Worm (Caenorhabditis elegans) whole organism, L1 larva: ENCODE data around the gene srd-35.
A peak's percentile ranks its signal among the peaks of the same experiment; 100 is the strongest.

Experiments used
- F16B12.6 ChIP-seq: fragments of 150-350 bp; optimal IDR thresholded peaks from 2 replicates; lab custom pipeline; 2014; ENCODE audit warnings: missing biosample characterization, missing genetic modification characterization
- aha-1 ChIP-seq: fragments of 150-350 bp; optimal IDR thresholded peaks from 2 replicates; lab custom pipeline; 2014; ENCODE audit warnings: missing biosample characterization, missing genetic modification characterization
- alr-1 ChIP-seq: fragments of 200-800 bp; sonication (Bioruptor generic); optimal IDR thresholded peaks from 2 replicates; lab custom pipeline; 2018; ENCODE audit warnings: borderline replicate concordance, mild to moderate bottlenecking, missing genetic modification characterization, missing compliant biosample characterization
- aly-2 ChIP-seq: fragments of 150-350 bp; optimal IDR thresholded peaks from 2 replicates; lab custom pipeline; 2014; ENCODE audit warnings: missing biosample characterization, missing genetic modification characterization
- ceh-63 ChIP-seq: fragments of 200-800 bp; sonication (Bioruptor generic); optimal IDR thresholded peaks from 2 replicates; lab custom pipeline; 2018; ENCODE audit warnings: mild to moderate bottlenecking, missing genetic modification characterization, missing compliant biosample characterization
- ceh-82 ChIP-seq, 3 experiments: fragments of 150-350 bp in 1 of 3; sonication (generic microtip) in 2 of 3; optimal IDR thresholded peaks; 2 replicates each; lab custom pipeline; 2014 to 2017; ENCODE audit warnings: missing biosample characterization in 3 of 3, missing genetic modification characterization in 3 of 3
- ces-1 ChIP-seq: fragments of 150-350 bp; optimal IDR thresholded peaks from 2 replicates; lab custom pipeline; 2014; ENCODE audit warnings: missing biosample characterization, missing genetic modification reagents, missing genetic modification characterization
- dpl-1 ChIP-seq, 3 experiments: fragments of 150-350 bp in 2 of 3; sonication (generic microtip) in 1 of 3; optimal IDR thresholded peaks; 2 replicates each; lab custom pipeline; 2014 to 2017; ENCODE audit warnings: missing biosample characterization in 3 of 3, missing genetic modification characterization in 3 of 3, missing genetic modification reagents in 3 of 3
- efl-1 ChIP-seq, 4 experiments: fragments of 150-350 bp; optimal IDR thresholded peaks in 3 of 4; peaks in 1 of 4; 1 replicate in 1 of 4; 2 replicates in 3 of 4; lab custom pipeline; 2014; ENCODE audit warnings: missing biosample characterization in 2 of 4, missing genetic modification characterization in 2 of 4, missing genetic modification reagents in 2 of 4
- egl-13 ChIP-seq: sonication (generic microtip); optimal IDR thresholded peaks from 2 replicates; lab custom pipeline; 2016; ENCODE audit warnings: missing genotype, missing genetic modification reagents, missing genetic modification characterization, missing compliant biosample characterization
- egl-27 ChIP-seq, 2 experiments: fragments of 150-350 bp in 1 of 2; sonication (generic microtip); optimal IDR thresholded peaks; 3 replicates each; lab custom pipeline; 2017 to 2018; ENCODE audit warnings: missing biosample characterization in 2 of 2, missing genetic modification characterization in 2 of 2, missing genetic modification reagents in 2 of 2
- elt-2 ChIP-seq: sonication (generic microtip); optimal IDR thresholded peaks from 2 replicates; lab custom pipeline; 2016; ENCODE audit warnings: missing genetic modification characterization, mild to moderate bottlenecking, inconsistent platforms, missing compliant biosample characterization, missing genetic modification reagents
- fos-1 ChIP-seq: fragments of 150-350 bp; optimal IDR thresholded peaks from 2 replicates; lab custom pipeline; 2014; ENCODE audit warnings: missing biosample characterization, missing genetic modification characterization
- hpl-2 ChIP-seq: fragments of 150-350 bp; optimal IDR thresholded peaks from 2 replicates; lab custom pipeline; 2014; ENCODE audit warnings: missing biosample characterization, missing genetic modification reagents, missing genetic modification characterization
- jun-1 ChIP-seq: fragments of 150-350 bp; optimal IDR thresholded peaks from 2 replicates; lab custom pipeline; 2014; ENCODE audit warnings: missing biosample characterization, missing genetic modification reagents, missing genetic modification characterization
- lin-35 ChIP-seq, 2 experiments: fragments of 150-350 bp; optimal IDR thresholded peaks; 2 replicates each; lab custom pipeline; 2014; ENCODE audit warnings: missing biosample characterization in 2 of 2, missing genetic modification characterization in 2 of 2, missing genetic modification reagents in 2 of 2
- lin-39 ChIP-seq: fragments of 150-350 bp; optimal IDR thresholded peaks from 2 replicates; lab custom pipeline; 2014; ENCODE audit warnings: missing biosample characterization, missing genetic modification reagents, missing genetic modification characterization
- lir-3 ChIP-seq: sonication (generic microtip); optimal IDR thresholded peaks from 2 replicates; lab custom pipeline; 2016; ENCODE audit warnings: mild to moderate bottlenecking, missing genetic modification characterization, moderate library complexity, missing compliant biosample characterization; ENCODE audit not compliant: poor library complexity
- mdl-1 ChIP-seq, 2 experiments: fragments of 150-350 bp; optimal IDR thresholded peaks; 2 replicates each; lab custom pipeline; 2014 to 2017; ENCODE audit warnings: missing biosample characterization in 2 of 2, missing genetic modification characterization in 2 of 2, inconsistent platforms in 1 of 2
- nhr-11 ChIP-seq: fragments of 150-350 bp; optimal IDR thresholded peaks from 2 replicates; lab custom pipeline; 2014; ENCODE audit warnings: missing biosample characterization, missing genetic modification characterization
- nhr-12 ChIP-seq: sonication (generic microtip); optimal IDR thresholded peaks from 2 replicates; lab custom pipeline; 2017; ENCODE audit warnings: missing biosample characterization, missing genetic modification characterization
- nhr-20 ChIP-seq: sonication (generic microtip); optimal IDR thresholded peaks from 2 replicates; lab custom pipeline; 2016; ENCODE audit warnings: mild to moderate bottlenecking, missing genetic modification characterization, missing compliant biosample characterization
- nhr-237 ChIP-seq: fragments of 150-350 bp; optimal IDR thresholded peaks from 2 replicates; lab custom pipeline; 2014; ENCODE audit warnings: missing biosample characterization, missing genetic modification characterization
- nhr-47 ChIP-seq: sonication (generic microtip); optimal IDR thresholded peaks from 2 replicates; lab custom pipeline; 2016; ENCODE audit warnings: mild to moderate bottlenecking, missing genetic modification characterization, moderate library complexity, missing compliant biosample characterization
- nhr-85 ChIP-seq: sonication (generic microtip); peaks from one replicate; lab custom pipeline; 2016; ENCODE audit warnings: missing genetic modification characterization, inconsistent platforms, missing compliant biosample characterization
- nhr-90 ChIP-seq: sonication (generic microtip); optimal IDR thresholded peaks from 2 replicates; lab custom pipeline; 2016; ENCODE audit warnings: mild to moderate bottlenecking, missing genetic modification characterization, missing compliant biosample characterization; ENCODE audit not compliant: poor library complexity
- pag-3 ChIP-seq: sonication (generic microtip); optimal IDR thresholded peaks from 2 replicates; lab custom pipeline; 2017; ENCODE audit warnings: missing genetic modification characterization, mild to moderate bottlenecking, missing compliant biosample characterization, antibody characterized with exemption, borderline replicate concordance; ENCODE audit not compliant: insufficient read depth
- pax-3 ChIP-seq: fragments of 200-800 bp; sonication (Bioruptor generic); optimal IDR thresholded peaks from 2 replicates; lab custom pipeline; 2018; ENCODE audit warnings: mild to moderate bottlenecking, missing genetic modification characterization, moderate library complexity, missing compliant biosample characterization
- pqm-1 ChIP-seq: sonication (generic microtip); optimal IDR thresholded peaks from 3 replicates; lab custom pipeline; 2017; ENCODE audit warnings: missing biosample characterization, missing genetic modification characterization
- skn-1 ChIP-seq: fragments of 150-350 bp; optimal IDR thresholded peaks from 2 replicates; lab custom pipeline; 2014; ENCODE audit warnings: missing biosample characterization, missing genetic modification characterization
- sptf-1 ChIP-seq: fragments of 150-350 bp; optimal IDR thresholded peaks from 2 replicates; lab custom pipeline; 2014; ENCODE audit warnings: missing biosample characterization, missing genetic modification characterization
- tlp-1 ChIP-seq: fragments of 150-350 bp; optimal IDR thresholded peaks from 2 replicates; lab custom pipeline; 2014; ENCODE audit warnings: missing biosample characterization, missing genetic modification characterization
- unc-86 ChIP-seq: sonication (generic microtip); optimal IDR thresholded peaks from 2 replicates; lab custom pipeline; 2016; ENCODE audit warnings: missing genetic modification characterization, missing compliant biosample characterization
- unc-98 ChIP-seq: fragments of 200-800 bp; sonication (Bioruptor generic); IDR thresholded peaks from 2 replicates; pipeline ENCODE4 v1.3.6; 2022; ENCODE audit warnings: missing genetic modification characterization, missing compliant biosample characterization
- vab-15 ChIP-seq: sonication (generic microtip); optimal IDR thresholded peaks from 2 replicates; lab custom pipeline; 2017; ENCODE audit warnings: missing genotype, mild to moderate bottlenecking, missing genetic modification characterization, missing compliant biosample characterization
- ztf-4 ChIP-seq: fragments of 150-350 bp; optimal IDR thresholded peaks from 2 replicates; lab custom pipeline; 2014; ENCODE audit warnings: missing biosample characterization, missing genetic modification characterization

Gene srd-35

ce11 chrV:12941797-12942474 lies 22.2 kb upstream of the srd-35 start, which contains the start of gene T16G1.4:
TSS of gene T16G1.4 (minus strand) at chrV:12941847.
- TF ChIP-seq nhr-20 (tag; lab: Kevin White, UChicago) (peak; percentile 8), elt-2 (tag; lab: Kevin White, UChicago) (peak; percentile 88), efl-1 (optimal IDR thresholded peaks at IDR 0.05; lab: Kevin White, UChicago) (no peak), efl-1 (GFP tag; optimal IDR thresholded peaks at IDR 0.05 in 1 of 2; lab: Kevin White, UChicago) (peak in 1 of 2 experiments; percentile 46), nhr-11 (tag; lab: Kevin White, UChicago) (no peak), ceh-63 (GFP tag; lab: Kevin White, UChicago) (no peak), alr-1 (no peak), nhr-85 (tag; lab: Kevin White, UChicago) (no peak), nhr-90 (tag; lab: Kevin White, UChicago) (no peak), jun-1 (tag; lab: Kevin White, UChicago) (no peak), ztf-4 (no peak), lin-35 (GFP tag; optimal IDR thresholded peaks at IDR 0.05; lab: Kevin White, UChicago) (peak in 1 of 2 experiments; percentile 22), aly-2 (tag; lab: Kevin White, UChicago) (no peak)

- no peak for TF ChIP-seq fos-1 (tag; lab: Kevin White, UChicago)
- no peak for TF ChIP-seq egl-27 (tag; optimal IDR thresholded peaks at IDR 0.05; lab: Kevin White, UChicago)
- TF ChIP-seq nhr-237 (tag; lab: Kevin White, UChicago), result no peak
- TF ChIP-seq aha-1 (tag; lab: Kevin White, UChicago), result no peak
- no peak for TF ChIP-seq nhr-90 (tag; lab: Kevin White, UChicago)
- no peak for TF ChIP-seq nhr-12
- TF ChIP-seq elt-2 (tag; lab: Kevin White, UChicago), result no peak
- TF ChIP-seq F16B12.6 (tag; lab: Kevin White, UChicago), result no peak
- TF ChIP-seq sptf-1 (tag; lab: Kevin White, UChicago), result no peak
- no peak for TF ChIP-seq mdl-1 (tag; optimal IDR thresholded peaks at IDR 0.05; lab: Kevin White, UChicago)
- no peak for TF ChIP-seq vab-15 (tag; lab: Kevin White, UChicago)
- TF ChIP-seq dpl-1 (GFP tag; optimal IDR thresholded peaks at IDR 0.05; lab: Kevin White, UChicago), result no peak
Observed at ce11 chrV:12943399-12943798, 20.8 kb upstream of the srd-35 start.

- TF ChIP-seq pag-3 (tag; lab: Kevin White, UChicago) (no peak), ceh-82 (tag; optimal IDR thresholded peaks at IDR 0.05; lab: Kevin White, UChicago) (no peak), lin-35 (GFP tag; optimal IDR thresholded peaks at IDR 0.05; lab: Kevin White, UChicago) (no peak), egl-13 (no peak), unc-98 (GFP tag; lab: Robert Waterston, UW) (no peak), skn-1 (tag; lab: Kevin White, UChicago) (no peak), pax-3 (tag; lab: Kevin White, UChicago) (no peak), tlp-1 (no peak), lin-39 (tag; lab: Kevin White, UChicago) (no peak), lir-3 (tag; lab: Kevin White, UChicago) (no peak), nhr-47 (tag; lab: Kevin White, UChicago) (no peak), egl-27 (tag; optimal IDR thresholded peaks at IDR 0.05; lab: Kevin White, UChicago) (no peak), nhr-90 (tag; lab: Kevin White, UChicago) (no peak), pqm-1 (tag; lab: Kevin White, UChicago) (no peak), ces-1 (GFP tag; lab: Kevin White, UChicago) (no peak), hpl-2 (GFP tag; lab: Kevin White, UChicago) (no peak), unc-86 (tag; lab: Kevin White, UChicago) (no peak)
Observed at ce11 chrV:12944229-12944628, 19.9 kb upstream of the srd-35 start, which contains the start of gene T16G1.3. TSS of gene T16G1.3 (minus strand) at chrV:12944329.
